Worm (Caenorhabditis elegans) whole organism, L4 larva: ENCODE measurements around the gene cyn-8.
A peak's percentile ranks its signal among the peaks of the same experiment; 100 is the strongest.

Experiments used
- F37D6.2 ChIP-seq: sonication (generic microtip); optimal IDR thresholded peaks from 2 replicates; lab custom pipeline; 2016; ENCODE audit warnings: mild to moderate bottlenecking, missing genetic modification characterization, missing compliant biosample characterization
- F44E2.7 ChIP-seq: fragments of 200-800 bp; sonication (Bioruptor generic); IDR thresholded peaks from 2 replicates; pipeline ENCODE4 v2.1.2; 2022; ENCODE audit warnings: missing genetic modification characterization, missing compliant biosample characterization
- F49E8.2 ChIP-seq: sonication (generic microtip); optimal IDR thresholded peaks from 2 replicates; lab custom pipeline; 2016; ENCODE audit warnings: missing compliant biosample characterization, mild to moderate bottlenecking, missing genetic modification characterization, borderline replicate concordance
- T20F7.1 ChIP-seq: fragments of 200-800 bp; sonication (Bioruptor generic); optimal IDR thresholded peaks from 2 replicates; lab custom pipeline; 2018; ENCODE audit warnings: mild to moderate bottlenecking, missing genetic modification characterization, missing compliant biosample characterization
- T26A8.4 ChIP-seq: fragments of 200-800 bp; sonication (Bioruptor generic); IDR thresholded peaks from 2 replicates; pipeline ENCODE4 v1.3.6; 2022; ENCODE audit warnings: missing genetic modification characterization, missing compliant biosample characterization
- Y105C5A.15 ChIP-seq: fragments of 200-800 bp; sonication (Bioruptor generic); IDR thresholded peaks from 2 replicates; pipeline ENCODE4 v1.3.6; 2022; ENCODE audit warnings: missing genetic modification characterization, missing compliant biosample characterization
- Y5F2A.4 ChIP-seq: fragments of 200-800 bp; sonication (Bioruptor generic); optimal IDR thresholded peaks from 2 replicates; lab custom pipeline; 2018; ENCODE audit warnings: mild to moderate bottlenecking, missing genetic modification characterization, missing compliant biosample characterization
- Y75B8A.6 ChIP-seq: fragments of 200-800 bp; sonication (Bioruptor generic); IDR thresholded peaks from 2 replicates; pipeline ENCODE4 v1.3.6; 2022; ENCODE audit warnings: missing genetic modification reagents, missing genetic modification characterization, missing compliant biosample characterization
- ZK546.5 ChIP-seq, 2 experiments: sonication (generic microtip); optimal IDR thresholded peaks; 2 replicates each; lab custom pipeline; 2017; ENCODE audit warnings: missing biosample characterization in 2 of 2, missing genetic modification characterization in 2 of 2
- aha-1 ChIP-seq: fragments of 150-350 bp; peaks from one replicate; lab custom pipeline; 2014; ENCODE audit warnings: missing biosample characterization, missing genetic modification characterization
- ama-1 ChIP-seq: fragments of 150-350 bp; optimal IDR thresholded peaks from 2 replicates; lab custom pipeline; 2014; ENCODE audit warnings: inconsistent platforms, mixed read lengths
- ceh-28 ChIP-seq: fragments of 150-350 bp; optimal IDR thresholded peaks from 2 replicates; lab custom pipeline; 2014; ENCODE audit warnings: missing biosample characterization, missing genetic modification reagents, missing genetic modification characterization
- ceh-62 ChIP-seq: sonication (generic microtip); optimal IDR thresholded peaks from 2 replicates; lab custom pipeline; 2017; ENCODE audit warnings: missing biosample characterization, missing genetic modification characterization
- ctbp-1 ChIP-seq: fragments of 200-800 bp; sonication (Bioruptor generic); IDR thresholded peaks from 2 replicates; pipeline ENCODE4 v1.3.6; 2022; ENCODE audit warnings: missing genetic modification reagents, missing genetic modification characterization, missing compliant biosample characterization
- daf-16 ChIP-seq, 3 experiments: sonication (generic microtip); optimal IDR thresholded peaks; 2 replicates each; lab custom pipeline; 2016 to 2017; ENCODE audit warnings: missing genetic modification characterization in 3 of 3, missing genetic modification reagents in 3 of 3, mild to moderate bottlenecking in 2 of 3, missing compliant biosample characterization in 2 of 3, missing biosample characterization in 1 of 3, moderate library complexity in 1 of 3
- dmd-9 ChIP-seq: fragments of 200-800 bp; sonication (Bioruptor generic); IDR thresholded peaks from 2 replicates; pipeline ENCODE4 v1.3.6; 2022; ENCODE audit warnings: missing genetic modification reagents, missing genetic modification characterization, missing compliant biosample characterization
- dve-1 ChIP-seq: sonication (generic microtip); optimal IDR thresholded peaks from 2 replicates; lab custom pipeline; 2017; ENCODE audit warnings: antibody characterized with exemption, mild to moderate bottlenecking, missing genetic modification characterization, missing compliant biosample characterization; ENCODE audit not compliant: insufficient read depth
- fkh-10 ChIP-seq: fragments of 150-350 bp; optimal IDR thresholded peaks from 2 replicates; lab custom pipeline; 2014; ENCODE audit warnings: missing biosample characterization, missing genetic modification reagents, missing genetic modification characterization
- hlh-30 ChIP-seq: sonication (generic microtip); optimal IDR thresholded peaks from 2 replicates; lab custom pipeline; 2017; ENCODE audit warnings: antibody characterized with exemption, mild to moderate bottlenecking, missing genetic modification characterization, missing compliant biosample characterization; ENCODE audit not compliant: insufficient read depth
- lin-1 ChIP-seq: fragments of 200-800 bp; sonication (Bioruptor generic); IDR thresholded peaks from 2 replicates; pipeline ENCODE4 v1.3.6; 2022; ENCODE audit warnings: missing genetic modification reagents, missing genetic modification characterization, missing compliant biosample characterization
- lin-13 ChIP-seq: fragments of 150-350 bp; optimal IDR thresholded peaks from 2 replicates; lab custom pipeline; 2014; ENCODE audit warnings: missing biosample characterization, missing genetic modification reagents, missing genetic modification characterization
- lin-38 ChIP-seq: fragments of 200-800 bp; sonication (Bioruptor generic); IDR thresholded peaks from 2 replicates; pipeline ENCODE4 v1.3.6; 2022; ENCODE audit warnings: missing genetic modification reagents, missing genetic modification characterization, missing compliant biosample characterization
- lir-3 ChIP-seq: sonication (generic microtip); optimal IDR thresholded peaks from 2 replicates; lab custom pipeline; 2016; ENCODE audit warnings: mild to moderate bottlenecking, missing genetic modification characterization, missing compliant biosample characterization
- madf-5 ChIP-seq, 2 experiments: fragments of 200-800 bp; sonication (Bioruptor generic); IDR thresholded peaks; 2 replicates each; pipeline ENCODE4 v1.3.6; 2022; ENCODE audit warnings: missing compliant biosample characterization in 2 of 2, missing genetic modification characterization in 2 of 2
- madf-9 ChIP-seq: fragments of 200-800 bp; sonication (Bioruptor generic); conservative IDR thresholded peaks from 2 replicates; pipeline ENCODE4 v1.3.6; 2022; ENCODE audit warnings: missing genetic modification reagents, missing genetic modification characterization, missing compliant biosample characterization
- mdl-1 ChIP-seq, 2 experiments: fragments of 150-350 bp in 1 of 2; sonication (generic microtip) in 1 of 2; optimal IDR thresholded peaks; 2 replicates each; lab custom pipeline; 2014 to 2017; ENCODE audit warnings: missing biosample characterization in 2 of 2, missing genetic modification characterization in 2 of 2
- mxl-2 ChIP-seq: fragments of 200-800 bp; sonication (Bioruptor generic); conservative IDR thresholded peaks from 2 replicates; pipeline ENCODE4 v1.3.6; 2022; ENCODE audit warnings: missing genetic modification reagents, missing genetic modification characterization, missing compliant biosample characterization
- nhr-102 ChIP-seq: sonication (generic microtip); optimal IDR thresholded peaks from 2 replicates; lab custom pipeline; 2016; ENCODE audit warnings: mild to moderate bottlenecking, missing genetic modification characterization, moderate library complexity, missing compliant biosample characterization
- nhr-11 ChIP-seq: fragments of 150-350 bp; optimal IDR thresholded peaks from 2 replicates; lab custom pipeline; 2014; ENCODE audit warnings: missing biosample characterization, missing genetic modification characterization
- nhr-237 ChIP-seq: sonication (generic microtip); optimal IDR thresholded peaks from 2 replicates; lab custom pipeline; 2017; ENCODE audit warnings: missing biosample characterization, missing genetic modification characterization
- nhr-48 ChIP-seq: sonication (generic microtip); optimal IDR thresholded peaks from 2 replicates; lab custom pipeline; 2016; ENCODE audit warnings: mild to moderate bottlenecking, missing genetic modification characterization, missing compliant biosample characterization
- nhr-6 ChIP-seq: fragments of 150-350 bp; optimal IDR thresholded peaks from 2 replicates; lab custom pipeline; 2014; ENCODE audit warnings: missing biosample characterization, missing genetic modification characterization
- saeg-2 ChIP-seq: fragments of 200-800 bp; sonication (Bioruptor generic); IDR thresholded peaks from 2 replicates; pipeline ENCODE4 v1.3.6; 2022; ENCODE audit warnings: missing genetic modification reagents, missing genetic modification characterization, missing compliant biosample characterization
- sdz-12 ChIP-seq: fragments of 200-800 bp; sonication (Bioruptor generic); optimal IDR thresholded peaks from 2 replicates; lab custom pipeline; 2018; ENCODE audit warnings: mild to moderate bottlenecking, missing genetic modification characterization, missing compliant biosample characterization
- set-16 ChIP-seq: fragments of 200-800 bp; sonication (Bioruptor generic); IDR thresholded peaks from 2 replicates; pipeline ENCODE4 v1.3.6; 2022; ENCODE audit warnings: missing genetic modification reagents, missing genetic modification characterization, missing compliant biosample characterization
- skn-1 ChIP-seq: fragments of 150-350 bp; optimal IDR thresholded peaks from 2 replicates; lab custom pipeline; 2014; ENCODE audit warnings: missing biosample characterization, missing genetic modification characterization
- snpc-4 ChIP-seq: fragments of 150-350 bp; optimal IDR thresholded peaks from 2 replicates; lab custom pipeline; 2014; ENCODE audit warnings: missing biosample characterization, missing genetic modification characterization
- spr-1 ChIP-seq: sonication (generic microtip); optimal IDR thresholded peaks from 2 replicates; lab custom pipeline; 2016; ENCODE audit warnings: mild to moderate bottlenecking, missing genetic modification characterization, missing compliant biosample characterization
- tag-97 ChIP-seq: fragments of 200-800 bp; sonication (Bioruptor generic); IDR thresholded peaks from 2 replicates; pipeline ENCODE4 v1.3.6; 2022; ENCODE audit warnings: missing genetic modification characterization, missing compliant biosample characterization
- tra-1 ChIP-seq: fragments of 200-800 bp; sonication (Bioruptor generic); IDR thresholded peaks from 2 replicates; pipeline ENCODE4 v1.3.6; 2022; ENCODE audit warnings: missing genetic modification reagents, missing genetic modification characterization, missing compliant biosample characterization
- unc-130 ChIP-seq: sonication (generic microtip); optimal IDR thresholded peaks from 2 replicates; lab custom pipeline; 2016; ENCODE audit warnings: missing genetic modification reagents, missing genetic modification characterization, missing compliant biosample characterization
- unc-39 ChIP-seq: sonication (generic microtip); optimal IDR thresholded peaks from 2 replicates; lab custom pipeline; 2017; ENCODE audit warnings: missing biosample characterization, missing genetic modification characterization
- vab-7 ChIP-seq: fragments of 200-800 bp; sonication (Bioruptor generic); IDR thresholded peaks from 2 replicates; pipeline ENCODE4 v1.3.6; 2022; ENCODE audit warnings: missing genetic modification reagents, missing genetic modification characterization, missing compliant biosample characterization
- zfp-2 ChIP-seq: sonication (generic microtip); optimal IDR thresholded peaks from 2 replicates; lab custom pipeline; 2016; ENCODE audit warnings: mild to moderate bottlenecking, missing genetic modification characterization, missing compliant biosample characterization
- zip-11 ChIP-seq: fragments of 200-800 bp; sonication (Bioruptor generic); IDR thresholded peaks from 2 replicates; pipeline ENCODE4 v1.3.6; 2022; ENCODE audit warnings: missing genetic modification characterization, missing compliant biosample characterization
- ztf-7 ChIP-seq: fragments of 150-350 bp; optimal IDR thresholded peaks from 2 replicates; lab custom pipeline; 2014; ENCODE audit warnings: missing biosample characterization, missing genetic modification characterization

Gene cyn-8

DNA sequence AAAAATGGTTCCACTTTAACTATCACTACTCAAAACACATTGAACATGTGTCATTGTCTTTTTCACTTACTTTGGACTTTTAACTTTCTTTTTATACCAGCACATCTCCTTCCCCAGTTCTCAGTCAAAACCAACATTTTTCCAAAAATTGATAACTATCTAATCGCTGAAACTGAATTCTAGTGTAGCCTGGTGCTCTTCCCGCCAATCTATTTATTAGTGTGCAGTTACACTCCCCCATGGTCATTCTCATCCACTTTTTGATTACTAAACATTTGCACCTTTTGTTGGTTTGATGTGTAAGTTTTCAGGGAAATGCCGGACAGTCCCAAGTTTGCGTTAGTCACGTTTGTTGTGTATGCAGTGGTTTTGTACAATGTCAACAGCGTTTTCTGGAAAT lies 23.2 kb downstream of the cyn-8 start (continued):
- TF ChIP-seq nhr-6 (tag; lab: Kevin White, UChicago): no peak
- TF ChIP-seq ama-1: no peak
- TF ChIP-seq dve-1 (tag; lab: Kevin White, UChicago): peak; percentile 55
- TF ChIP-seq F49E8.2 (tag; lab: Kevin White, UChicago): no peak
- TF ChIP-seq Y105C5A.15: no peak
- TF ChIP-seq spr-1 (tag; lab: Kevin White, UChicago): no peak
- no peak for TF ChIP-seq fkh-10 (GFP tag; lab: Kevin White, UChicago)

DNA sequence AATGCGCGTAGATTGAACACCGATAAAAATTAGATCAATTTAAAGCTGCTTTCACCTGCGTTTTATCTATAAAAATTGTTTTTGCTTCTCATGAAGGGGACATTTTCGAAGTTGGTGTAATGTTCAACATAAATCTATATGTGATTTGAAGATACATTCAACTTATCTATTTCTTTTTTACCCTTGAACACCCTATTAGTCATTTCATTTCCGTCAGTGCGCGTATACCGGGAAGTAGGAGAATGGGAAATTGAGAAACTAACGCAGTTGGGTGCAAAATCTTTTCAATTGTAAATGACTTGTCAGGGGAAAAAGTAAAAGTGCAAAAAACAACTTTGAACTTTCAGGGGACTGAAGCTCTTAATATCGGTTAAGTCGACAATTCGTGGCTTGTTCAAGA lies 23.9 kb downstream of the cyn-8 start:
- peak; percentile 86 for TF ChIP-seq aha-1 (tag; lab: Kevin White, UChicago)
- TF ChIP-seq nhr-102 (tag; lab: Kevin White, UChicago): no peak
- TF ChIP-seq F44E2.7 (GFP tag; lab: Robert Waterston, UW): no peak
- no peak for TF ChIP-seq zip-11
- no peak for TF ChIP-seq F49E8.2 (tag; lab: Kevin White, UChicago)
- TF ChIP-seq nhr-48 (tag; lab: Kevin White, UChicago): peak; percentile 56
- no peak for TF ChIP-seq nhr-11 (tag; lab: Kevin White, UChicago)
- TF ChIP-seq Y5F2A.4 (GFP tag; lab: Kevin White, UChicago): no peak
- no peak for TF ChIP-seq ZK546.5 (tag; optimal IDR thresholded peaks at IDR 0.05; lab: Kevin White, UChicago)
- no peak for TF ChIP-seq ceh-28 (tag; lab: Kevin White, UChicago)
- TF ChIP-seq daf-16 (GFP tag; optimal IDR thresholded peaks at IDR 0.05; lab: Kevin White, UChicago): no peak
- TF ChIP-seq daf-16 (tag; optimal IDR thresholded peaks at IDR 0.05; lab: Kevin White, UChicago): no peak
- TF ChIP-seq tra-1 (GFP tag; lab: Robert Waterston, UW): no peak
- TF ChIP-seq Y105C5A.15: no peak
- TF ChIP-seq hlh-30: no peak
- TF ChIP-seq, all 104 proteins: peak for 2

- no peak for TF ChIP-seq mxl-2 (GFP tag; lab: Robert Waterston, UW)
- TF ChIP-seq Y75B8A.6 (GFP tag; lab: Robert Waterston, UW): no peak
- no peak for TF ChIP-seq ceh-62 (tag; lab: Kevin White, UChicago)
- no peak for TF ChIP-seq snpc-4
- no peak for TF ChIP-seq fkh-10 (GFP tag; lab: Kevin White, UChicago)
- TF ChIP-seq dmd-9 (GFP tag; lab: Robert Waterston, UW): no peak
- TF ChIP-seq lin-1: peak; percentile 58; the same call in 1 of the 2 replicates
- TF ChIP-seq lir-3 (tag; lab: Kevin White, UChicago): no peak
- TF ChIP-seq spr-1 (tag; lab: Kevin White, UChicago): no peak
- no peak for TF ChIP-seq mdl-1 (tag; optimal IDR thresholded peaks at IDR 0.05; lab: Kevin White, UChicago)
- TF ChIP-seq unc-130 (GFP tag; lab: Kevin White, UChicago): no peak
- no peak for TF ChIP-seq madf-9
- TF ChIP-seq nhr-237 (tag; lab: Kevin White, UChicago): no peak
- TF ChIP-seq vab-7 (GFP tag; lab: Robert Waterston, UW): peak; percentile 58; the same call in 1 of the 2 replicates
- no peak for TF ChIP-seq dve-1 (tag; lab: Kevin White, UChicago)
- no peak for TF ChIP-seq ZK546.5 (tag; optimal IDR thresholded peaks at IDR 0.05; lab: Kevin White, UChicago)
- TF ChIP-seq madf-5 (GFP tag; IDR thresholded peaks at IDR 0.05; lab: Robert Waterston, UW): peak in 1 of 2 experiments; percentile 54; a peak in 1 of 4 replicates
- TF ChIP-seq nhr-6 (tag; lab: Kevin White, UChicago): no peak
- no peak for TF ChIP-seq lin-13
- TF ChIP-seq daf-16 (GFP tag; optimal IDR thresholded peaks at IDR 0.05; lab: Kevin White, UChicago): peak in 1 of 2 experiments; percentile 74
- peak; percentile 39 for TF ChIP-seq daf-16 (tag; optimal IDR thresholded peaks at IDR 0.05; lab: Kevin White, UChicago)
- no peak for TF ChIP-seq zfp-2
- no peak for TF ChIP-seq set-16 (GFP tag; lab: Robert Waterston, UW)
- no peak for TF ChIP-seq tag-97 (GFP tag; lab: Robert Waterston, UW)
- TF ChIP-seq saeg-2 (GFP tag; lab: Robert Waterston, UW): no peak
- no peak for TF ChIP-seq F37D6.2 (tag; lab: Kevin White, UChicago)
- TF ChIP-seq T20F7.1: no peak
- TF ChIP-seq zip-11: no peak
- 0 out of 2 replicates have a peak, but pooled peaks have one; percentile 28 for TF ChIP-seq T26A8.4 (GFP tag; lab: Robert Waterston, UW)
- TF ChIP-seq lin-38 (GFP tag; lab: Robert Waterston, UW): peak; percentile 63
- TF ChIP-seq sdz-12 (GFP tag; lab: Kevin White, UChicago): no peak
- TF ChIP-seq nhr-102 (tag; lab: Kevin White, UChicago): peak; percentile 66
- TF ChIP-seq aha-1 (tag; lab: Kevin White, UChicago): no peak
- no peak for TF ChIP-seq unc-39 (tag; lab: Kevin White, UChicago)
- no peak for TF ChIP-seq ztf-7
- TF ChIP-seq skn-1 (tag; lab: Kevin White, UChicago): no peak
- no peak for TF ChIP-seq ctbp-1 (GFP tag; lab: Robert Waterston, UW)
Observed at ce11 chrX:8939389-8939788, 28.3 kb downstream of the cyn-8 start.
